Worm (Caenorhabditis elegans) whole organism, L2 larva: ENCODE results near the gene T19C3.2.

Source experiments
- F13H6.1 ChIP-seq: sonication (generic microtip); optimal IDR thresholded peaks from 2 replicates; lab custom pipeline; 2016; ENCODE audit warnings: missing genetic modification characterization, missing compliant biosample characterization
- R02D3.7 ChIP-seq: fragments of 150-350 bp; optimal IDR thresholded peaks from 2 replicates; lab custom pipeline; 2014; ENCODE audit warnings: missing biosample characterization, missing genetic modification characterization
- alr-1 ChIP-seq: fragments of 150-350 bp; optimal IDR thresholded peaks from 2 replicates; lab custom pipeline; 2014; ENCODE audit warnings: missing biosample characterization, missing genetic modification characterization
- blmp-1 ChIP-seq: sonication (generic microtip); optimal IDR thresholded peaks from 2 replicates; lab custom pipeline; 2017; ENCODE audit warnings: missing genetic modification characterization, mild to moderate bottlenecking, missing compliant biosample characterization, antibody characterized with exemption, moderate library complexity; ENCODE audit not compliant: insufficient read depth
- ceh-16 ChIP-seq: fragments of 150-350 bp; optimal IDR thresholded peaks from 2 replicates; lab custom pipeline; 2014; ENCODE audit warnings: missing biosample characterization, missing genetic modification characterization
- ceh-82 ChIP-seq: fragments of 150-350 bp; optimal IDR thresholded peaks from 2 replicates; lab custom pipeline; 2014; ENCODE audit warnings: missing biosample characterization, missing genetic modification characterization
- crh-2 ChIP-seq: sonication (generic microtip); optimal IDR thresholded peaks from 2 replicates; lab custom pipeline; 2017; ENCODE audit warnings: missing biosample characterization, missing genetic modification characterization
- dmd-4 ChIP-seq: sonication (generic microtip); optimal IDR thresholded peaks from 2 replicates; lab custom pipeline; 2017; ENCODE audit warnings: missing biosample characterization, missing genetic modification characterization
- fos-1 ChIP-seq: fragments of 150-350 bp; optimal IDR thresholded peaks from 2 replicates; lab custom pipeline; 2014; ENCODE audit warnings: missing biosample characterization, missing genetic modification characterization
- gmeb-1 ChIP-seq: fragments of 150-350 bp; optimal IDR thresholded peaks from 2 replicates; lab custom pipeline; 2014; ENCODE audit warnings: missing biosample characterization, missing genetic modification characterization
- lin-11 ChIP-seq: fragments of 150-350 bp; sonication (generic microtip); optimal IDR thresholded peaks from 2 replicates; lab custom pipeline; 2014; ENCODE audit warnings: missing biosample characterization, missing genetic modification characterization, inconsistent platforms, mixed read lengths
- lin-39 ChIP-seq: fragments of 150-350 bp; optimal IDR thresholded peaks from 2 replicates; lab custom pipeline; 2014; ENCODE audit warnings: missing biosample characterization, missing genetic modification reagents, missing genetic modification characterization
- mbf-1 ChIP-seq: sonication (generic microtip); optimal IDR thresholded peaks from 2 replicates; lab custom pipeline; 2017; ENCODE audit warnings: missing biosample characterization, missing genetic modification characterization
- mdl-1 ChIP-seq, 2 experiments: fragments of 150-350 bp in 1 of 2; sonication (generic microtip) in 1 of 2; optimal IDR thresholded peaks; 2 replicates each; lab custom pipeline; 2017; ENCODE audit warnings: missing biosample characterization in 2 of 2, missing genetic modification characterization in 2 of 2
- nhr-10 ChIP-seq: sonication (generic microtip); optimal IDR thresholded peaks from 2 replicates; lab custom pipeline; 2017; ENCODE audit warnings: missing biosample characterization, missing genetic modification characterization
- nhr-11 ChIP-seq: fragments of 150-350 bp; optimal IDR thresholded peaks from 2 replicates; lab custom pipeline; 2014; ENCODE audit warnings: missing biosample characterization, missing genetic modification characterization
- nhr-25 ChIP-seq: fragments of 150-350 bp; sonication (generic microtip); optimal IDR thresholded peaks from 3 replicates; lab custom pipeline; 2014; ENCODE audit warnings: missing biosample characterization, missing genetic modification characterization
- sma-3 ChIP-seq: sonication (generic microtip); optimal IDR thresholded peaks from 2 replicates; lab custom pipeline; 2016; ENCODE audit warnings: missing genetic modification reagents, missing genetic modification characterization, missing compliant biosample characterization
- sma-9 ChIP-seq, 2 experiments: fragments of 150-350 bp in 1 of 2; sonication (generic microtip) in 1 of 2; optimal IDR thresholded peaks; 2 replicates each; lab custom pipeline; 2014 to 2016; ENCODE audit warnings: missing genetic modification characterization in 2 of 2, mild to moderate bottlenecking in 1 of 2, missing biosample characterization in 1 of 2, missing compliant biosample characterization in 1 of 2, missing genetic modification reagents in 1 of 2, moderate library complexity in 1 of 2
- unc-39 ChIP-seq: fragments of 150-350 bp; optimal IDR thresholded peaks from 2 replicates; lab custom pipeline; 2014; ENCODE audit warnings: missing biosample characterization, missing genetic modification characterization
- unc-55 ChIP-seq: fragments of 150-350 bp; sonication (generic microtip); optimal IDR thresholded peaks from 3 replicates; lab custom pipeline; 2014; ENCODE audit warnings: missing biosample characterization, missing genetic modification reagents, missing genetic modification characterization
- unc-62 ChIP-seq: fragments of 150-350 bp; optimal IDR thresholded peaks from 2 replicates; lab custom pipeline; 2014; ENCODE audit warnings: missing biosample characterization, missing genetic modification reagents, missing genetic modification characterization
- zag-1 ChIP-seq: fragments of 150-350 bp; optimal IDR thresholded peaks from 2 replicates; lab custom pipeline; 2014; ENCODE audit warnings: missing biosample characterization, missing genetic modification characterization
- ztf-11 ChIP-seq: sonication (generic microtip); optimal IDR thresholded peaks from 2 replicates; lab custom pipeline; 2017; ENCODE audit warnings: missing biosample characterization, missing genetic modification characterization

Gene T19C3.2

DNA sequence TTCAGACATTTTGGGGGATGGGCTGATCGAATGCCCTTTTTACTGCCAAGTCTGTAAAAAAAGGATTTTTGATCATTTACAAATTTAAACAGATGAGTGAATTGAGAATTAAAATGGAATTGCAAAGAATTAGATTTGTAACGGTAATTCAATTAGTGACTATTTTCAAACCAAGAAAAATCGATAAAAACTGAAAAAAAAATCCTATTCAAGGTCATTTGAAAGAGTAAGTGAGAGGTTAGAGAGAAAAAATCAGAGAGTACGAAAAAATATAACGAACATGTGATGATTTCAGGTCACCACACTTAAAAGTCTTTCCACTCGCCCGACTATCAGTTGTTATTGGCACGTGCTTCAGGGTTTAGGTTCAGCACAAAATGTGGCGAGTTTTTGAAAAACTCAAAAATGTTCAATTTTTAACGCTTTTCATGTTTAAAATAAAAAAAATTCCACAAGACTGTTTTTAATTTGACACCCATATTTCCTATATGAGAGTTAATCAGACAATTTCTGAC is 2.9 kb upstream of the T19C3.2 start, which contains the start of gene T19C3.4:
T19C3.4 (minus strand) TSS at position 51 of the 515 bp plus-strand sequence.
- TF ChIP-seq fos-1 (tag; lab: Kevin White, UChicago) (peak; percentile 20), nhr-10 (tag; lab: Kevin White, UChicago) (no peak), sma-9 (GFP tag; optimal IDR thresholded peaks at IDR 0.05; lab: Kevin White, UChicago) (peak; percentile 36), sma-9 (tag; optimal IDR thresholded peaks at IDR 0.05; lab: Kevin White, UChicago) (no peak), crh-2 (tag; lab: Kevin White, UChicago) (peak; percentile 17), unc-39 (tag; lab: Kevin White, UChicago) (no peak), alr-1 (tag; lab: Kevin White, UChicago) (no peak)

ce11 chrIII:614447-614846 is 2.9 kb downstream of the T19C3.2 start, which contains the start of gene T19C3.3:
T19C3.3 (minus strand) TSS chrIII:614547.
- no peak for TF ChIP-seq unc-55 (GFP tag; lab: Kevin White, UChicago)

DNA sequence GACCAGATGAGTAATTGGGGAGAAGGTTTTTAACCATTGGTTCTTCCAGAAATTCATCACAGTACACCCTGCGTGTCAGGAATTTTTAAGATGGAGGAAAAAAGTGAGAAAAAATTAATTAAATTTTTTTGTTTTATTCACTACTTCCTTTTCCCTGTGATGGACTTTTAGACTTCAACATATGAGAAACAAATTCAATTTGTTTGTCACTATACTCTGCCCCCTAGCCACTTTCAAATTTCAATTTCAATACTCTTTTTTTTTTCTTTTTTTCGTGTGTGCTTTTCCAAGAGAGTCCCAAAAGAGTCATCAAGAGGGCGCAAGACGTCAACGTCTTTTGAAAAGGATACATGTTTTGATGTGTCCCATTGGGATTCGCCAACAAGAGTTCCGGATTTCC is 4.6 kb downstream of the T19C3.2 start:
- TF ChIP-seq crh-2 (tag; lab: Kevin White, UChicago) = peak; percentile 4
- TF ChIP-seq ceh-16 = no peak
- TF ChIP-seq, all 48 proteins: peak for 1

- TF ChIP-seq crh-2 (tag; lab: Kevin White, UChicago) (no peak), mbf-1 (tag; lab: Kevin White, UChicago) (no peak), unc-55 (GFP tag; lab: Kevin White, UChicago) (peak; percentile 6), dmd-4 (tag; lab: Kevin White, UChicago) (no peak), sma-9 (GFP tag; optimal IDR thresholded peaks at IDR 0.05; lab: Kevin White, UChicago) (no peak), sma-9 (tag; optimal IDR thresholded peaks at IDR 0.05; lab: Kevin White, UChicago) (no peak)
These were observed 5.5 kb downstream of the T19C3.2 start for ce11 chrIII:611900-612299.

- TF ChIP-seq fos-1 (tag; lab: Kevin White, UChicago) = no peak
- no peak for TF ChIP-seq nhr-11 (tag; lab: Kevin White, UChicago)
- TF ChIP-seq unc-39 (tag; lab: Kevin White, UChicago) = no peak
- no peak for TF ChIP-seq ztf-11 (tag; lab: Kevin White, UChicago)
- no peak for TF ChIP-seq zag-1
These were observed 7.8 kb downstream of the T19C3.2 start, which contains the start of gene best-17 for ce11 chrIII:609549-609948. best-17 (minus strand) TSS chrIII:609649.

DNA sequence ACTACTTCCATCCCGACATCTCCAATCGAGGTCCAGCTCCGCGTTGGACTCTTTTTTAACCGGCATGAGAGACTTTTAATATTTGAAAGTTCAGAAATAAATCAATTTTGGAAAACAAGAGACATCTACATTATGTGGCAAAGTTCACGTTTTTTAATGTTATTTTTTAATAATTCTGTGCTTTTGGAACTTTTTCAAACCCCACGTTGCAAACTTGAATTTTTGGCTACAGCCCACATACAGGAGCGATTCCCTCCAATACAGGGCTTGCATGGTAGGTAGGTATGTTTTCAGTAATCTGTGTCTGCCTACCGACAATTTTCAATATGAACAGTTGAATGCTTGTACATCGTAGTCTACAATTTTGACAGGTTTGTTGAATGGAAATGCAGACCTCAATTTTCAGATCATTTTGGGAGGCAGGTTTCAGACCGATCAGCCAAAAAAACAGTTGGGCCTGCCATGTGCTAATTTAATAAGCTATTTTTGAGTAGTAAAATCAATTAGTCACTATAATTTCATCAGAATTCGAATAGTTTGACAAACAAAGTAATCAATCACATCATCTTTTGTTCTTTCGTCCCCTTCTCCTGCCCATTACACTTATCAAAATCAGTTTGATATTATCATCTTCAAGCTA is 11.8 kb downstream of the T19C3.2 start, which contains the start of the genes Y55B1AR.4 and ttr-7:
Y55B1AR.4 (minus strand) TSS at position 101 of the 640 bp plus-strand sequence.
ttr-7 (plus strand) TSS at position 590 of the 640 bp plus-strand sequence.
- no peak for TF ChIP-seq ceh-82 (tag; lab: Kevin White, UChicago)
- no peak for TF ChIP-seq gmeb-1 (tag; lab: Kevin White, UChicago)
- no peak for TF ChIP-seq nhr-25 (tag; lab: Kevin White, UChicago)
- TF ChIP-seq fos-1 (tag; lab: Kevin White, UChicago) = no peak
- TF ChIP-seq blmp-1 (tag; lab: Kevin White, UChicago) = no peak
- TF ChIP-seq mbf-1 (tag; lab: Kevin White, UChicago) = no peak
- no peak for TF ChIP-seq unc-39 (tag; lab: Kevin White, UChicago)
- TF ChIP-seq sma-3 (GFP tag; lab: Kevin White, UChicago) = no peak
- no peak for TF ChIP-seq crh-2 (tag; lab: Kevin White, UChicago)
- no peak for TF ChIP-seq R02D3.7 (tag; lab: Kevin White, UChicago)
- TF ChIP-seq lin-11 (tag; lab: Kevin White, UChicago) = no peak
- TF ChIP-seq mdl-1 (tag; optimal IDR thresholded peaks at IDR 0.05; lab: Kevin White, UChicago) = no peak
- no peak for TF ChIP-seq lin-39 (tag; lab: Kevin White, UChicago)
- no peak for TF ChIP-seq F13H6.1 (tag; lab: Kevin White, UChicago)
- TF ChIP-seq unc-62 (GFP tag; lab: Kevin White, UChicago) = no peak
- TF ChIP-seq nhr-10 (tag; lab: Kevin White, UChicago) = no peak
- TF ChIP-seq unc-55 (GFP tag; lab: Kevin White, UChicago) = no peak
- no peak for TF ChIP-seq ztf-11 (tag; lab: Kevin White, UChicago)
- TF ChIP-seq sma-9 (GFP tag; optimal IDR thresholded peaks at IDR 0.05; lab: Kevin White, UChicago) = no peak
- TF ChIP-seq sma-9 (tag; optimal IDR thresholded peaks at IDR 0.05; lab: Kevin White, UChicago) = no peak
- TF ChIP-seq, all 48 proteins: peak for 0
